Worm (Caenorhabditis elegans): ENCODE results near the gene T16G1.13.

T16G1.13 gene

DNA sequence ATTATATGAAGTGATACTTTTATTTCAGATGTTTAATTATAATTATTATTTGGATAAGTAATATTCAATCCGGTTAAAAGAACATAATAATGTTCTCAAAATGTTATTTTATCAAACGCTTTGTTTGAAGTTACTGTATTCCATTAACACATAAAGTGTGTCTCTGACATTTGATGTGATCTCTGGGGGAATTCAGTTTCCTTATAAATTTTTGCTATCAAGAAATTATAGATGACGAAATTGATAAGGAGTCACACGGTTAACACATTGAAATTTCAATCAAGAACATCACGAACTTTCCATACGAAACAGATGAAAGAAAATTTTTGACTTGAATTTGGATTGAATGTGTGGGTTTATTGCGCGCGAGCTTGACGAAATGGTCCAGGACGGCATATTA lies 28.0 kb upstream of the T16G1.13 start:
- peak; percentile 87 for TF ChIP-seq nhr-28 (tag; optimal IDR thresholded peaks at IDR 0.05)
- TF ChIP-seq dve-1 (tag; optimal IDR thresholded peaks at IDR 0.05; ENCODE audit: insufficient read depth), result peak; percentile 61
- peak; percentile 52; the same call in 1 of the 2 replicates for TF ChIP-seq php-3 (GFP tag; IDR thresholded peaks at IDR 0.05)
- TF ChIP-seq nhr-237 (tag; optimal IDR thresholded peaks at IDR 0.05), result no peak
- peak; percentile 48 for TF ChIP-seq nhr-6 (tag; optimal IDR thresholded peaks at IDR 0.05)
- peak; percentile 31 for TF ChIP-seq ztf-7 (tag; optimal IDR thresholded peaks at IDR 0.05)
- no peak for TF ChIP-seq D1046.2 (GFP tag; IDR thresholded peaks at IDR 0.05)
- no peak for TF ChIP-seq daf-16 (GFP tag; optimal IDR thresholded peaks at IDR 0.05)
- peak; percentile 68 for TF ChIP-seq daf-16 (tag; optimal IDR thresholded peaks at IDR 0.05)
- TF ChIP-seq hlh-30 (tag; optimal IDR thresholded peaks at IDR 0.05; ENCODE audit: insufficient read depth), result peak; percentile 54
- no peak for TF ChIP-seq hif-1 (tag; optimal IDR thresholded peaks at IDR 0.05)
- TF ChIP-seq unc-62 (GFP tag; optimal IDR thresholded peaks at IDR 0.05 in 1 of 2), result peak in 1 of 2 experiments; percentile 63
- no peak for TF ChIP-seq unc-62 (tag; optimal IDR thresholded peaks at IDR 0.05)
- TF ChIP-seq hlh-11 (tag; optimal IDR thresholded peaks at IDR 0.05), result peak; percentile 76
- TF ChIP-seq mxl-3 (GFP tag; optimal IDR thresholded peaks at IDR 0.05), result peak; percentile 37
- peak; percentile 88 for TF ChIP-seq dmd-6 (GFP tag; IDR thresholded peaks at IDR 0.05)
- TF ChIP-seq fkh-10 (GFP tag; optimal IDR thresholded peaks at IDR 0.05), result no peak
- TF ChIP-seq pqm-1 (tag; optimal IDR thresholded peaks at IDR 0.05), result peak; percentile 76
- no peak for TF ChIP-seq nhr-111 (GFP tag; optimal IDR thresholded peaks at IDR 0.05)
- TF ChIP-seq nhr-77 (tag; optimal IDR thresholded peaks at IDR 0.05), result peak; percentile 25

DNA sequence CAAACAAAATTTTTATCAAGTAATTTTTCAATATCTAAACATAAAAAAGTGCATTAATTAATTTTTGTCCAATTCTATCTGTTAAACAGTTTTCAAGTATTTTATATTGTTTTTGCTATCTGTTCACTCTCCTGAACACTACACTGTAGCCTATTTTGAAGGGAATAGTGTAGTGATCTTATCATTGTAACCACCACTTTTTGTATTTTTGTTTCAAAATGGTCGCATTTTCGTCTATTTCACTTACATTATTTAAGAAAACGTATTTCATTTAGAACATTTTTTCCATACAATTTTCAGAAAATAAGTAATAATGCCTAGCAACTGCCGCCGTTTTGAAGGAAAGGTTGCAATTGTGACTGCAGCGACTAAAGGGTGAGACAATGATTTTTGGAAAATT lies 27.4 kb upstream of the T16G1.13 start, which contains the start of gene dhrs-4:
Gene dhrs-4 (plus strand): TSS at position 301 of the 400 bp plus-strand sequence.
- TF ChIP-seq zfp-2 (tag; optimal IDR thresholded peaks at IDR 0.05) (no peak), fos-1 (tag; optimal IDR thresholded peaks at IDR 0.05) (no peak), zip-11 (GFP tag; IDR thresholded peaks at IDR 0.05) (no peak), tra-1 (GFP tag; IDR thresholded peaks at IDR 0.05) (no peak), T20F7.1 (GFP tag; optimal IDR thresholded peaks at IDR 0.05) (no peak), duxl-1 (tag; optimal IDR thresholded peaks at IDR 0.05; ENCODE audit: poor library complexity) (no peak), F37D6.2 (tag; optimal IDR thresholded peaks at IDR 0.05) (no peak), php-3 (GFP tag; IDR thresholded peaks at IDR 0.05) (no peak), ceh-32 (tag; optimal IDR thresholded peaks at IDR 0.05; ENCODE audit: poor library complexity) (no peak), aha-1 (tag) (peak; percentile 61), cey-2 (tag; optimal IDR thresholded peaks at IDR 0.05; ENCODE audit: borderline replicate concordance, insufficient read depth) (no peak), spr-3 (GFP tag; optimal IDR thresholded peaks at IDR 0.05) (no peak), dmd-8 (GFP tag; IDR thresholded peaks at IDR 0.05) (no peak), nhr-6 (tag; optimal IDR thresholded peaks at IDR 0.05) (peak; percentile 6), ZK337.2 (GFP tag; IDR thresholded peaks at IDR 0.05) (no peak), lin-13 (GFP tag; optimal IDR thresholded peaks at IDR 0.05) (no peak), nhr-28 (tag; optimal IDR thresholded peaks at IDR 0.05) (peak; percentile 64), daf-16 (GFP tag; optimal IDR thresholded peaks at IDR 0.05) (no peak), daf-16 (tag; optimal IDR thresholded peaks at IDR 0.05) (peak; percentile 36), F10B5.3 (tag; optimal IDR thresholded peaks at IDR 0.05) (no peak), T26A8.4 (GFP tag; IDR thresholded peaks at IDR 0.05) (no peak)

ce11 chrV:12924128-12924527 lies 25.6 kb upstream of the T16G1.13 start, which contains the start of gene pqn-67:
pqn-67 (plus strand) TSS chrV:12924428.
- TF ChIP-seq zfp-3 (GFP tag; conservative IDR thresholded peaks at IDR 0.05) (0 out of 2 replicates have a peak, but pooled peaks have one; percentile 17), hmg-1.1 (GFP tag; IDR thresholded peaks at IDR 0.05) (no peak), dmd-8 (GFP tag; IDR thresholded peaks at IDR 0.05) (0 out of 2 replicates have a peak, but pooled peaks have one; percentile 29), unc-130 (GFP tag; optimal IDR thresholded peaks at IDR 0.05) (no peak), dve-1 (tag; optimal IDR thresholded peaks at IDR 0.05; ENCODE audit: insufficient read depth) (no peak)
